Worm (Caenorhabditis elegans) whole organism, L1 larva: ENCODE measurements around the gene che-11.
"Not testable (repeated sequence)": the region's sequence is repeated elsewhere in the genome, so short reads cannot be mapped to it uniquely, and the experiment has no call there.

Experiments used
- C04F5.9 ChIP-seq: sonication (generic microtip); optimal IDR thresholded peaks from 2 replicates; lab custom pipeline; 2016; ENCODE audit warnings: missing genetic modification characterization, missing compliant biosample characterization
- Y116A8C.19 ChIP-seq: sonication (generic microtip); optimal IDR thresholded peaks from 2 replicates; lab custom pipeline; 2016; ENCODE audit warnings: missing compliant biosample characterization, missing genetic modification characterization, borderline replicate concordance
- alr-1 ChIP-seq: fragments of 200-800 bp; sonication (Bioruptor generic); optimal IDR thresholded peaks from 2 replicates; lab custom pipeline; 2018; ENCODE audit warnings: borderline replicate concordance, mild to moderate bottlenecking, missing genetic modification characterization, missing compliant biosample characterization
- ceh-63 ChIP-seq: fragments of 200-800 bp; sonication (Bioruptor generic); optimal IDR thresholded peaks from 2 replicates; lab custom pipeline; 2018; ENCODE audit warnings: mild to moderate bottlenecking, missing genetic modification characterization, missing compliant biosample characterization
- ceh-8 ChIP-seq: fragments of 200-800 bp; sonication (Bioruptor generic); optimal IDR thresholded peaks from 2 replicates; lab custom pipeline; 2018; ENCODE audit warnings: mild to moderate bottlenecking, missing genetic modification characterization, moderate library complexity, missing compliant biosample characterization
- ceh-90 ChIP-seq: sonication (generic microtip); optimal IDR thresholded peaks from 2 replicates; lab custom pipeline; 2016; ENCODE audit warnings: missing genetic modification characterization, missing compliant biosample characterization
- dpl-1 ChIP-seq, 3 experiments: fragments of 150-350 bp in 2 of 3; sonication (generic microtip) in 1 of 3; optimal IDR thresholded peaks; 2 replicates each; lab custom pipeline; 2014 to 2017; ENCODE audit warnings: missing biosample characterization in 3 of 3, missing genetic modification characterization in 3 of 3, missing genetic modification reagents in 3 of 3
- efl-3 ChIP-seq: fragments of 200-800 bp; sonication (Bioruptor generic); optimal IDR thresholded peaks from 2 replicates; lab custom pipeline; 2018; ENCODE audit warnings: mild to moderate bottlenecking, missing genetic modification characterization, missing compliant biosample characterization
- egl-27 ChIP-seq, 2 experiments: fragments of 150-350 bp in 1 of 2; sonication (generic microtip); optimal IDR thresholded peaks; 3 replicates each; lab custom pipeline; 2017 to 2018; ENCODE audit warnings: missing biosample characterization in 2 of 2, missing genetic modification characterization in 2 of 2, missing genetic modification reagents in 2 of 2
- elt-2 ChIP-seq: sonication (generic microtip); optimal IDR thresholded peaks from 2 replicates; lab custom pipeline; 2016; ENCODE audit warnings: missing genetic modification characterization, mild to moderate bottlenecking, inconsistent platforms, missing compliant biosample characterization, missing genetic modification reagents
- fkh-10 ChIP-seq: sonication (generic microtip); optimal IDR thresholded peaks from 2 replicates; lab custom pipeline; 2017; ENCODE audit warnings: missing biosample characterization, missing genetic modification reagents, missing genetic modification characterization
- fkh-4 ChIP-seq: sonication (generic microtip); optimal IDR thresholded peaks from 2 replicates; lab custom pipeline; 2016; ENCODE audit warnings: missing compliant biosample characterization, missing genetic modification characterization, borderline replicate concordance
- fkh-8 ChIP-seq: sonication (generic microtip); optimal IDR thresholded peaks from 2 replicates; lab custom pipeline; 2016; ENCODE audit warnings: mild to moderate bottlenecking, missing genetic modification characterization, missing compliant biosample characterization
- hlh-4 ChIP-seq: sonication (generic microtip); optimal IDR thresholded peaks from 2 replicates; lab custom pipeline; 2016; ENCODE audit warnings: mild to moderate bottlenecking, missing genetic modification characterization, missing compliant biosample characterization
- isw-1 ChIP-seq: fragments of 200-800 bp; sonication (Bioruptor generic); IDR thresholded peaks from 2 replicates; pipeline ENCODE4 v1.3.6; 2022; ENCODE audit warnings: missing genetic modification characterization, missing compliant biosample characterization
- lin-13 ChIP-seq: fragments of 150-350 bp; optimal IDR thresholded peaks from 2 replicates; lab custom pipeline; 2014; ENCODE audit warnings: missing biosample characterization, missing genetic modification reagents, missing genetic modification characterization
- lin-14 ChIP-seq: fragments of 200-800 bp; sonication (Bioruptor generic); optimal IDR thresholded peaks from 2 replicates; lab custom pipeline; 2018; ENCODE audit warnings: mild to moderate bottlenecking, missing genetic modification characterization, moderate library complexity, missing compliant biosample characterization
- lir-3 ChIP-seq: sonication (generic microtip); optimal IDR thresholded peaks from 2 replicates; lab custom pipeline; 2016; ENCODE audit warnings: mild to moderate bottlenecking, missing genetic modification characterization, moderate library complexity, missing compliant biosample characterization; ENCODE audit not compliant: poor library complexity
- mdl-1 ChIP-seq, 2 experiments: fragments of 150-350 bp; optimal IDR thresholded peaks; 2 replicates each; lab custom pipeline; 2014 to 2017; ENCODE audit warnings: missing biosample characterization in 2 of 2, missing genetic modification characterization in 2 of 2, inconsistent platforms in 1 of 2
- mef-2 ChIP-seq: fragments of 150-350 bp; optimal IDR thresholded peaks from 2 replicates; lab custom pipeline; 2014; ENCODE audit warnings: missing biosample characterization, missing genetic modification characterization
- nhr-11 ChIP-seq: fragments of 150-350 bp; optimal IDR thresholded peaks from 2 replicates; lab custom pipeline; 2014; ENCODE audit warnings: missing biosample characterization, missing genetic modification characterization
- nhr-12 ChIP-seq: sonication (generic microtip); optimal IDR thresholded peaks from 2 replicates; lab custom pipeline; 2017; ENCODE audit warnings: missing biosample characterization, missing genetic modification characterization
- nhr-19 ChIP-seq: fragments of 200-800 bp; sonication (Bioruptor generic); conservative IDR thresholded peaks from 2 replicates; pipeline ENCODE4 v1.3.6; 2022; ENCODE audit warnings: missing genetic modification characterization, missing compliant biosample characterization
- nhr-20 ChIP-seq: sonication (generic microtip); optimal IDR thresholded peaks from 2 replicates; lab custom pipeline; 2016; ENCODE audit warnings: mild to moderate bottlenecking, missing genetic modification characterization, missing compliant biosample characterization
- nhr-28 ChIP-seq: fragments of 150-350 bp; optimal IDR thresholded peaks from 2 replicates; lab custom pipeline; 2014; ENCODE audit warnings: missing biosample characterization, missing genetic modification characterization
- nhr-71 ChIP-seq: sonication (generic microtip); optimal IDR thresholded peaks from 2 replicates; lab custom pipeline; 2016; ENCODE audit warnings: mild to moderate bottlenecking, missing genetic modification characterization, moderate library complexity, missing compliant biosample characterization
- nhr-84 ChIP-seq: sonication (generic microtip); optimal IDR thresholded peaks from 2 replicates; lab custom pipeline; 2017; ENCODE audit warnings: missing biosample characterization, missing genetic modification characterization
- pag-3 ChIP-seq: sonication (generic microtip); optimal IDR thresholded peaks from 2 replicates; lab custom pipeline; 2017; ENCODE audit warnings: missing genetic modification characterization, mild to moderate bottlenecking, missing compliant biosample characterization, antibody characterized with exemption, borderline replicate concordance; ENCODE audit not compliant: insufficient read depth
- pax-3 ChIP-seq: fragments of 200-800 bp; sonication (Bioruptor generic); optimal IDR thresholded peaks from 2 replicates; lab custom pipeline; 2018; ENCODE audit warnings: mild to moderate bottlenecking, missing genetic modification characterization, moderate library complexity, missing compliant biosample characterization
- sox-4 ChIP-seq: sonication (generic microtip); optimal IDR thresholded peaks from 2 replicates; lab custom pipeline; 2016; ENCODE audit warnings: missing genetic modification characterization, missing compliant biosample characterization
- sup-37 ChIP-seq: fragments of 200-800 bp; sonication (Bioruptor generic); optimal IDR thresholded peaks from 2 replicates; lab custom pipeline; 2018; ENCODE audit warnings: mild to moderate bottlenecking, missing genetic modification characterization, missing compliant biosample characterization
- unc-62 ChIP-seq: fragments of 150-350 bp; optimal IDR thresholded peaks from 2 replicates; lab custom pipeline; 2014; ENCODE audit warnings: missing biosample characterization, missing genetic modification reagents, missing genetic modification characterization
- unc-98 ChIP-seq: fragments of 200-800 bp; sonication (Bioruptor generic); IDR thresholded peaks from 2 replicates; pipeline ENCODE4 v1.3.6; 2022; ENCODE audit warnings: missing genetic modification characterization, missing compliant biosample characterization
- vab-15 ChIP-seq: sonication (generic microtip); optimal IDR thresholded peaks from 2 replicates; lab custom pipeline; 2017; ENCODE audit warnings: missing genotype, mild to moderate bottlenecking, missing genetic modification characterization, missing compliant biosample characterization

Gene che-11

DNA sequence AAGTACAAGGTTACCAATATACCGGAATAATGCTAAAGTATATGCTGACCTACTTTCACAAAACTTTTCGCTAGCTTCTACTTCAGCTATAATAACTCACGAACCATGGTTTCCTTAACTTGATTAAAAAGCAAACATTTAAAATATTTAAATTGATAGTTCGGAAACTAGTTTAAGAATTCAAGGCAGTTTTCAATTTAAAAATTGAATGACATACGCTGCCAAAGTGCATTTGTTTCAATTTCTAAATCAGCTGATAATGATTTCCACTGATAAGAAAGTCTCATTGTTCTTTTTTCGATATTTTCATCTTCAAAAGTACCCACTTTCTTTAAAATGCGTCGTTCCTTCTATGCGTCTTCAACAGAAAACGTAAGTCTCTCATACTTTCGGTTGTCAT, 19.4 kb downstream of the che-11 start, which contains the start of gene enpp-1:
enpp-1 (plus strand) TSS at position 301 of the 400 bp plus-strand sequence.
- not testable (repeated sequence) for TF ChIP-seq ceh-90; efl-3 (GFP tag; lab: Kevin White, UChicago); pag-3 (tag; lab: Kevin White, UChicago)

DNA sequence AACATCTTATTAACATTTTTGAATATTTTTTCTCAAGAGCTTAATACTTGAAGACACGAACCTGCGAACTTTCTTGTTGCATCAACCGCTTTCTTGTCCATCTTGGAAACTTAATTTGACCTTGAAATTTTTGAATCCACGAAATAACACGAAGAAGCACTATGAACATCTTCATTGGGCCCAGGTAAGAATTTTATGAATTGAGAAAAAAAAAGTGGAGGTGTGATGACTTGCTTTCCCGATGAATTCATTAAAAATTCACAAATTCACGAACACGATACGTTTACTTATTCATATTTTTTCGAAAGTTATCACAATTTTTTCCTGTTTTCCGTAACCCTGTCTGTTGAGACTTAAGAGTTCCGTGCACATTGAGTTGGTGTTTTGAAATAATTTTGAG, 19.8 kb downstream of the che-11 start, which contains the start of gene C27A7.6:
C27A7.6 (minus strand) TSS at position 101 of the 400 bp plus-strand sequence.
- TF ChIP-seq unc-98 (GFP tag; lab: Robert Waterston, UW); isw-1 (GFP tag; lab: Robert Waterston, UW); alr-1 (tag; lab: Kevin White, UChicago): not testable (repeated sequence)

DNA sequence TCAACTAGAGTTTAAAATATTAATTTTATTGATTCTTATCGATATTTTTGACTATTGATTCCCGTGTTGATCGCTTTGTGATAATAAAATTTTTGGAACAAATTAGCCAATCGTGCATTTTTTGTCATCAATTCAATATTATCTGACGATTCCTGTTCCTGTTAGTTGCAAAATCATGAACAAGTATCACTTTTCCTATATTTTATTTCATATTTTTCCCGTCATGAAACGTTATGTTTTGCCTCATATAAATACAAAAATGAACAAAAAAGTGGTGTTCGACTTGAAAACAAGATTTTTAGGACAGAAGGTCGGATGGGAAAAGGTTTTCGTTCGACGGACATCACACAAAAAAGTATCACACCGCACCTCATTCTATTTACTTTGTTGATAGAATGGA, 29.2 kb downstream of the che-11 start, which contains the start of gene C13C4.6:
C13C4.6 (plus strand) TSS at position 301 of the 400 bp plus-strand sequence.
- TF ChIP-seq nhr-71 (tag; lab: Kevin White, UChicago), result no peak
- no peak for TF ChIP-seq efl-3 (GFP tag; lab: Kevin White, UChicago)
- no peak for TF ChIP-seq sox-4 (tag; lab: Kevin White, UChicago)
- no peak for TF ChIP-seq lin-14
- no peak for TF ChIP-seq lin-13
- TF ChIP-seq fkh-10 (GFP tag; lab: Kevin White, UChicago), result no peak
- TF ChIP-seq hlh-4 (tag; lab: Kevin White, UChicago), result no peak
- TF ChIP-seq vab-15 (tag; lab: Kevin White, UChicago), result no peak
- no peak for TF ChIP-seq ceh-63 (GFP tag; lab: Kevin White, UChicago)

DNA sequence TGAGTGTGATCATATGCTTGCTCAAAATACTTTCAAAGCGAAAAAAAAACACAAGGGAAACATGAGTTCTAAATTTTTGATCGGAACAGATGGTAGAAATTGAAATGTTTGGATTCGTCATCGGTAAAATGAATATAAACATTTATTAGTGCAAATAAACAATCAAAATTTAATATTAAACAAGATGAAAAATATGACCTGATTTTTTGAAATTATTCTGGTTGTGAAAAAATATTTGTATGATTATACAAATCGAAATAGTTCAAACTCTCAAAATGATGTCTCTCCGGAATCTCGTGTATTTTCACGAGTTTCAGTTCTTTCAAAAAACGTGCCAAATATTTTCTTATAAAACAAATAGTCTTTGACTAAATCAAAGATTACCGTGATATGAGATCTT, 30.1 kb downstream of the che-11 start, which contains the start of gene C13C4.7:
C13C4.7 (minus strand) TSS at position 101 of the 400 bp plus-strand sequence.
- TF ChIP-seq nhr-84 (tag; lab: Kevin White, UChicago) (no peak), vab-15 (tag; lab: Kevin White, UChicago) (no peak), elt-2 (tag; lab: Kevin White, UChicago) (no peak), nhr-71 (tag; lab: Kevin White, UChicago) (no peak), fkh-10 (GFP tag; lab: Kevin White, UChicago) (no peak), mdl-1 (tag; optimal IDR thresholded peaks at IDR 0.05; lab: Kevin White, UChicago) (no peak), unc-62 (GFP tag; lab: Kevin White, UChicago) (no peak), Y116A8C.19 (no peak), ceh-8 (GFP tag; lab: Kevin White, UChicago) (no peak)

DNA sequence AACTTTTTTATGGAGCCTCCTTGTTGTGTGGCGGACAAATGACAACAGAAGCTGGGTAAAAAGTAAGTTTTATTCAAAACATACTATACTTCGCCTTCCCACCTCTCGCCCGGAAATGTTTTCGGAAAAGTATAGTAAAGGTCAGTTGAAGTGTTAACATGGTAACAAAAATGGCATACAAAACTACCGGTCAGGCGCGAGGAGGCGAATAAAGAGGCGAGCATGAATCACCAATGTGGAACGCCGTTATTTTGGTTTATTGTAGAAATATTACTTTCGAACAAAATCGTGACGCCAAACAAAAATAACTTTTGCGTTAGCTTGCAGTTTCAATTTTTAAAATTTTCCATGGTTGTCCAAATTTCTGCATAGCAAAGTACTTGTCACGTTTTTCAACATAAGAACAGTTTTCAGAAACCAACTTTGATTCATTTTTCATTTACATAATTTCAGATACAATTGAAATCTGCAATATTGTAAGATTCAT, 32.9 kb downstream of the che-11 start, which contains the start of gene C13C4.8:
C13C4.8 (plus strand) TSS at position 437 of the 487 bp plus-strand sequence.
- TF ChIP-seq sup-37 (GFP tag; lab: Kevin White, UChicago) (no peak), egl-27 (tag; optimal IDR thresholded peaks at IDR 0.05; lab: Kevin White, UChicago) (no peak), C04F5.9 (tag; lab: Kevin White, UChicago) (no peak)
- TF ChIP-seq, all 84 proteins: peak for 0

DNA sequence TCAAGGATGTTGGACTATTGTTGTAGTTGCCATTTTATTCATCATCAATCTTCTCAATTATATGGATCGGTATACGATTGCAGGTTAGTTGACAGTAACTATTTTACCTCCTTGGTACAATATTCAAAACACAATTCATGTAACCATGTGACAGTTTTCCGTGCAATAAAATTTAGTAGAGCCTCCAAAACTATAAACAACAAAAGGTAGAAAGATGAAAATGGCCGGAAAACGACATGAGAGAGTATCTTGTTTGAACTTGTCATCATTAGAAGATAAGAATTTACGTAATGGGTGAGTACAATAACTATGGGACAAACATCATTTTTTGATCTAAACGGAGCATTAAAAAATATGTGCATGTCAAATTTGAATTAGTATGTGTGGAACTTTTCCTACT, 35.4 kb downstream of the che-11 start:
- TF ChIP-seq nhr-71 (tag; lab: Kevin White, UChicago) (peak; percentile 7), elt-2 (tag; lab: Kevin White, UChicago) (peak; percentile 1), fkh-4 (tag; lab: Kevin White, UChicago) (no peak), nhr-20 (tag; lab: Kevin White, UChicago) (peak; percentile 6)

DNA sequence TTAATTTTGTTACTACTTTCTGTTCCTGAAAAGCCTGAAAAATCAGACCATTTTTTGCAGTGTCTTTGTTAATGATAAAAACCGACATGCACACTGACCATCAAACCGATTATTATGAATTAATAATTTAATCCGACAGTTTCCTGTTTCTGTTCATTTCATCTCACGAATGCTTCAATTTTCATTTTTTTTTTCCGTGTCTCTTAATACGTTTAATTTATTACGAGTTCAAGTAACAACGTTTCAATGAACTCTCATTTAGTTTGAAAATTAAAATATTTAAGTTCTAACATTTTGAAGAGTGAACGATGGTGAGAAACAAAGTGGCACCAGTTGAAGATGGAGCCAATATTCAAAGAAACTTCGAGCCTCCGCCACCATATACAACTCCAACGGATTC, 35.8 kb downstream of the che-11 start, which contains the start of gene spin-1:
spin-1 (plus strand) TSS at position 301 of the 400 bp plus-strand sequence.
- TF ChIP-seq nhr-11 (tag; lab: Kevin White, UChicago) (no peak), nhr-84 (tag; lab: Kevin White, UChicago) (no peak), nhr-12 (tag; lab: Kevin White, UChicago) (no peak), mef-2 (tag; lab: Kevin White, UChicago) (no peak), dpl-1 (GFP tag; optimal IDR thresholded peaks at IDR 0.05; lab: Kevin White, UChicago) (no peak), alr-1 (tag; lab: Kevin White, UChicago) (no peak), nhr-28 (no peak), pax-3 (no peak), nhr-19 (GFP tag; lab: Robert Waterston, UW) (no peak), sox-4 (tag; lab: Kevin White, UChicago) (no peak), lir-3 (tag; lab: Kevin White, UChicago) (no peak), fkh-8 (no peak), mdl-1 (tag; optimal IDR thresholded peaks at IDR 0.05; lab: Kevin White, UChicago) (no peak)
